Fruit fly (Drosophila melanogaster): ENCODE data around the gene aus.
A peak's percentile ranks its signal among the peaks of the same experiment; 100 is the strongest.

aus gene

DNA sequence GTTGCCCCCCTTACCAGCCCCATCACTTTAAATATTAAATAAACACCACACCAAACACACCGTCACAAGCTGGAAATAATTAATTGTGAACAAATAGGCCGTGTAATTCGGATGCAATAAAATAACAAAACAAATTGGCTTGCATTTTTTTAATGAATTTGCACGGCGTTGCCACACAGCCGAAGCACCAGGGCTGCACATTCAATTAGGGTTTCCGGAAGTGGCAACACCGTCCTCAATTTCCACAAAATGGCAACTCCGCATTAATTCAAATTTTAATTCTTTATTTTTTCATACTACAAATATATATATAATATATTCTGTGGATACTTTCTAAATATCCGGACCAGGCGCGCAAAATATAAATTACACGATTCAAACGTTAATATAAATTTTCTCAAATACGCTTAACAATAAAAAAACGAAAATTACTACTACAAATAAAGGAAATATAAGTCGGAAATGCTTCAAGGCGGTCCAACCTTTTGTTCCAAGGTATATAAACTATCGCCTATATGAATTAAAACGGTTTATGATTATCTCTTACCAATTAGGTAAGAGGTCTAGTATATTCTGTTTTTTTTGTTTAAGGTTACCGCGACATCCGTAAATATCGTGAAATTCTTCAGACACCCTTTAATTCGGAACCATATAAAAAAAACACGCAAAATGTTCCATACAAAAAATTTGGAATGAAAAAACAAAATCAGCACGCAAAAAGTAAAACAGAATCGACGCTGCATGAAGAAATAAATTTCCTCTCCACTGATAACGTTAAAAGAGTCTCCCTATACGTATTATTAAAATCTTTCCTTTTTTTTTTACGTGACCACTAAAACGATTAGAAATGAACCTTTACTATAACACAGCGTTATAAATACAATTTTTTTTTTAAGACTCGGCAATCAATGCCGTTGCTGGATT is 24.3 kb upstream of the aus start:
- TF ChIP-seq CG10669 (GFP tag; optimal IDR thresholded peaks at IDR 0.05) (no peak), net (GFP tag; optimal IDR thresholded peaks at IDR 0.05) (no peak), Sox14 (GFP tag; optimal IDR thresholded peaks at IDR 0.05) (no peak), lz (GFP tag; optimal IDR thresholded peaks at IDR 0.05) (peak; percentile 7), CG32006 (GFP tag; optimal IDR thresholded peaks at IDR 0.05) (no peak), cyc (GFP tag; optimal IDR thresholded peaks at IDR 0.05) (peak; percentile 26), dsx (GFP tag; optimal IDR thresholded peaks at IDR 0.05; ENCODE audit: poor library complexity, severe bottlenecking) (no peak), CG6854 (GFP tag; optimal IDR thresholded peaks at IDR 0.05) (peak; percentile 56), Hr38 (GFP tag; optimal IDR thresholded peaks at IDR 0.05) (no peak), fkh (GFP tag; optimal IDR thresholded peaks at IDR 0.05) (no peak), ss (GFP tag; optimal IDR thresholded peaks at IDR 0.05) (peak in 1 of 2 experiments; percentile 27), Ets96B (tag; optimal IDR thresholded peaks at IDR 0.05) (no peak), CG4318 (GFP tag; optimal IDR thresholded peaks at IDR 0.05) (no peak), CG8119 (GFP tag; IDR thresholded peaks at IDR 0.05) (no peak), CG16779 (tag; optimal IDR thresholded peaks at IDR 0.05) (no peak), Blimp-1 (GFP tag; optimal IDR thresholded peaks at IDR 0.05) (no peak), Sox102F (GFP tag; optimal IDR thresholded peaks at IDR 0.05) (no peak), CG1621 (tag; optimal IDR thresholded peaks at IDR 0.05) (peak; percentile 61), topi (GFP tag; optimal IDR thresholded peaks at IDR 0.05) (no peak), vri (GFP tag; optimal IDR thresholded peaks at IDR 0.05) (no peak), CG6808 (GFP tag; optimal IDR thresholded peaks at IDR 0.05) (peak; percentile 29), Hr4 (GFP tag; optimal IDR thresholded peaks at IDR 0.05) (no peak), Eip93F (GFP tag; optimal IDR thresholded peaks at IDR 0.05) (no peak), salr (GFP tag; optimal IDR thresholded peaks at IDR 0.05) (peak in 1 of 2 experiments; percentile 19), CG15336 (GFP tag; IDR thresholded peaks at IDR 0.05) (no peak), CG11762 (GFP tag; optimal IDR thresholded peaks at IDR 0.05; ENCODE audit: insufficient read depth) (no peak), Eip78C (GFP tag) (peak; percentile 53), CG6276 (GFP tag; optimal IDR thresholded peaks at IDR 0.05) (no peak), Ets21C (GFP tag; optimal IDR thresholded peaks at IDR 0.05) (no peak), Smox (GFP tag; optimal IDR thresholded peaks at IDR 0.05) (no peak), CG3032 (tag; optimal IDR thresholded peaks at IDR 0.05) (peak; percentile 24), eg (GFP tag; IDR thresholded peaks at IDR 0.05) (no peak), CG11294 (GFP tag; IDR thresholded peaks at IDR 0.05) (no peak), acj6 (GFP tag; optimal IDR thresholded peaks at IDR 0.05) (no peak), Met (GFP tag; optimal IDR thresholded peaks at IDR 0.05) (no peak), CG34406 (GFP tag; optimal IDR thresholded peaks at IDR 0.05) (no peak), Gug (GFP tag; IDR thresholded peaks at IDR 0.05) (no peak), esn (GFP tag; optimal IDR thresholded peaks at IDR 0.05) (peak; percentile 18), fd59A (GFP tag; optimal IDR thresholded peaks at IDR 0.05) (no peak), Eip75B (GFP tag; optimal IDR thresholded peaks at IDR 0.05) (no peak)

DNA sequence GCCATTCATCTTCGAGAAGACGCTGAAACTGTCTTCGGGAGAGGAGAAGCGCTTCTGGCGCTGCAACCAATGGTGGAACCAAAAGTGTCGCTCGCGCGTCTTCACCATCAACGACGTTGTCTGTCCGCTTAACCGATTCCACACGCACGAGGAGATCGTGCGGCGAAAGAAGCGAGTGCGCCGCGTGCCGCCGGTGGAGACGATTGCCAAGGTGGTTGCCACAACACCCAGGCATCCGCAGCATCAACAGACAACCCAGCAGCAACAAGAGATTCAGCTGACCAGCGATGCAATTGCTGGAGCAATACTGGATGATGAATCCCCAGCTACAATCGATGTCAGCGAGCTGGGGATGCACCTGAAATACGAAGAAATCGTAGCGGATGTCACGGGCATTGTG is 19.0 kb upstream of the aus start:
- TF ChIP-seq dsx (GFP tag; optimal IDR thresholded peaks at IDR 0.05; ENCODE audit: poor library complexity, severe bottlenecking) (no peak), CG11294 (GFP tag; IDR thresholded peaks at IDR 0.05) (peak; percentile 32; the same call in 1 of the 2 replicates)

Measured in whole organism, prepupa.